Worm (Caenorhabditis elegans) whole organism, L3 larva: ENCODE measurements around the gene let-716.

Experiments
- ZK546.5 ChIP-seq: sonication (generic microtip); optimal IDR thresholded peaks from 2 replicates; lab custom pipeline; 2017; ENCODE audit warnings: missing biosample characterization, missing genetic modification characterization
- ama-1 ChIP-seq: fragments of 150-350 bp; optimal IDR thresholded peaks from 2 replicates; lab custom pipeline; 2018
- ceh-16 ChIP-seq: sonication (generic microtip); optimal IDR thresholded peaks from 2 replicates; lab custom pipeline; 2017; ENCODE audit warnings: missing biosample characterization, missing genetic modification characterization
- ceh-28 ChIP-seq: fragments of 150-350 bp; optimal IDR thresholded peaks from 2 replicates; lab custom pipeline; 2014; ENCODE audit warnings: missing biosample characterization, missing genetic modification reagents, missing genetic modification characterization
- ceh-82 ChIP-seq: fragments of 150-350 bp; optimal IDR thresholded peaks from 2 replicates; lab custom pipeline; 2014; ENCODE audit warnings: missing biosample characterization, missing genetic modification characterization
- daf-12 ChIP-seq: fragments of 150-350 bp; optimal IDR thresholded peaks from 2 replicates; lab custom pipeline; 2014; ENCODE audit warnings: missing biosample characterization, missing genetic modification reagents, missing genetic modification characterization
- egl-5 ChIP-seq: fragments of 150-350 bp; optimal IDR thresholded peaks from 2 replicates; lab custom pipeline; 2017; ENCODE audit warnings: missing biosample characterization, missing genetic modification reagents, missing genetic modification characterization, inconsistent platforms
- elt-1 ChIP-seq: fragments of 150-350 bp; optimal IDR thresholded peaks from 2 replicates; lab custom pipeline; 2014; ENCODE audit warnings: missing biosample characterization, missing genetic modification characterization
- elt-2 ChIP-seq: sonication (generic microtip); optimal IDR thresholded peaks from 2 replicates; lab custom pipeline; 2016; ENCODE audit warnings: missing genetic modification reagents, mild to moderate bottlenecking, missing genetic modification characterization, missing compliant biosample characterization
- elt-3 ChIP-seq, 3 experiments: fragments of 150-350 bp in 1 of 3; sonication (generic microtip) in 2 of 3; optimal IDR thresholded peaks; 2 replicates in 2 of 3; 4 replicates in 1 of 3; lab custom pipeline; 2014 to 2017; ENCODE audit warnings: missing biosample characterization in 3 of 3, missing genetic modification characterization in 3 of 3
- fkh-10 ChIP-seq: sonication (generic microtip); optimal IDR thresholded peaks from 2 replicates; lab custom pipeline; 2017; ENCODE audit warnings: missing biosample characterization, missing genetic modification reagents, missing genetic modification characterization
- fkh-2 ChIP-seq: fragments of 150-350 bp; optimal IDR thresholded peaks from 2 replicates; lab custom pipeline; 2014; ENCODE audit warnings: missing biosample characterization, missing genetic modification reagents, missing genetic modification characterization
- fos-1 ChIP-seq: fragments of 150-350 bp; optimal IDR thresholded peaks from 2 replicates; lab custom pipeline; 2014; ENCODE audit warnings: missing biosample characterization, missing genetic modification characterization
- hmg-11 ChIP-seq: sonication (generic microtip); optimal IDR thresholded peaks from 2 replicates; lab custom pipeline; 2016; ENCODE audit warnings: missing genetic modification characterization, missing compliant biosample characterization
- jun-1 ChIP-seq: fragments of 150-350 bp; optimal IDR thresholded peaks from 2 replicates; lab custom pipeline; 2014; ENCODE audit warnings: missing biosample characterization, missing genetic modification reagents, missing genetic modification characterization
- lin-39 ChIP-seq: fragments of 150-350 bp; optimal IDR thresholded peaks from 2 replicates; lab custom pipeline; 2018; ENCODE audit warnings: missing biosample characterization, missing genetic modification reagents, missing genetic modification characterization
- lsy-12 ChIP-seq: sonication (generic microtip); optimal IDR thresholded peaks from 2 replicates; lab custom pipeline; 2016; ENCODE audit warnings: mild to moderate bottlenecking, missing genetic modification characterization, missing compliant biosample characterization
- mdl-1 ChIP-seq: fragments of 150-350 bp; optimal IDR thresholded peaks from 2 replicates; lab custom pipeline; 2014; ENCODE audit warnings: missing biosample characterization, missing genetic modification characterization
- mml-1 ChIP-seq: fragments of 150-350 bp; sonication (generic microtip); optimal IDR thresholded peaks from 3 replicates; lab custom pipeline; 2014; ENCODE audit warnings: missing biosample characterization, missing genetic modification characterization
- nfya-1 ChIP-seq: sonication (generic microtip); optimal IDR thresholded peaks from 2 replicates; lab custom pipeline; 2017; ENCODE audit warnings: missing genetic modification characterization, mild to moderate bottlenecking, missing compliant biosample characterization, antibody characterized with exemption, moderate library complexity; ENCODE audit not compliant: insufficient read depth
- nhr-11 ChIP-seq: fragments of 150-350 bp; optimal IDR thresholded peaks from 2 replicates; lab custom pipeline; 2014; ENCODE audit warnings: missing biosample characterization, missing genetic modification characterization
- nhr-23 ChIP-seq: fragments of 150-350 bp; optimal IDR thresholded peaks from 2 replicates; lab custom pipeline; 2014; ENCODE audit warnings: missing biosample characterization, missing genetic modification reagents, missing genetic modification characterization
- nhr-237 ChIP-seq: fragments of 150-350 bp; optimal IDR thresholded peaks from 2 replicates; lab custom pipeline; 2014; ENCODE audit warnings: missing biosample characterization, missing genetic modification characterization
- nhr-25 ChIP-seq: sonication (generic microtip); optimal IDR thresholded peaks from 2 replicates; lab custom pipeline; 2017; ENCODE audit warnings: missing biosample characterization, missing genetic modification characterization
- nhr-28 ChIP-seq: fragments of 150-350 bp; optimal IDR thresholded peaks from 2 replicates; lab custom pipeline; 2014; ENCODE audit warnings: missing biosample characterization, missing genetic modification characterization
- nhr-43 ChIP-seq: sonication (generic microtip); optimal IDR thresholded peaks from 2 replicates; lab custom pipeline; 2016; ENCODE audit warnings: mild to moderate bottlenecking, missing genetic modification characterization, missing compliant biosample characterization; ENCODE audit not compliant: poor library complexity, severe bottlenecking
- nhr-67 ChIP-seq: fragments of 150-350 bp; optimal IDR thresholded peaks from 2 replicates; lab custom pipeline; 2014; ENCODE audit warnings: missing biosample characterization, missing genetic modification characterization
- nhr-77 ChIP-seq: fragments of 150-350 bp; optimal IDR thresholded peaks from 2 replicates; lab custom pipeline; 2014; ENCODE audit warnings: missing biosample characterization, missing genetic modification characterization
- pha-4 ChIP-seq: fragments of 150-350 bp; optimal IDR thresholded peaks from 2 replicates; lab custom pipeline; 2014; ENCODE audit warnings: missing biosample characterization, missing genetic modification reagents, missing genetic modification characterization
- tbx-2 ChIP-seq: sonication (generic microtip); optimal IDR thresholded peaks from 2 replicates; lab custom pipeline; 2016; ENCODE audit warnings: mild to moderate bottlenecking, missing genetic modification characterization, missing compliant biosample characterization
- unc-62 ChIP-seq: fragments of 150-350 bp; sonication (generic microtip); optimal IDR thresholded peaks from 4 replicates; lab custom pipeline; 2014; ENCODE audit warnings: missing biosample characterization, missing genetic modification reagents, missing genetic modification characterization

let-716 gene

DNA sequence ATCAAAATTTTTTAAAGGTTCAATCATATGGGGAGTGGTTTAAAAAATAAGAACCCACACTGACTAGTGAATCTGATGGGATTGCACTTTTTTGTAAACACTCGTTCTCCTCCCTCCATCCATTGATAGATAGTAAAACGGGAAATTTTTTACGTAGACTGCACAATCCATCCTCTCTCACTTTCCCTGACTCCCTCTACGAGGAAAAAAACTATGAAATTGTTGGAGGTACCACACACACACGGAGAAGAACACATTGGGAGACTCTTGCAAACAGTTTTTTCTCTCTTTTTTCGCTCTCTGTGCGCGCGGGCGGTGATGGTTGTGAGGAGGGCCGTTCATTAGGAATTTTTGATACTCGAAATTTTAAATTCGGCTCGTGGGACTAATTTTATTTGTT is 28.0 kb upstream of the let-716 start:
- no peak for TF ChIP-seq fos-1 (tag; lab: Kevin White, UChicago)
- TF ChIP-seq nhr-11 (tag; lab: Kevin White, UChicago) = no peak
- TF ChIP-seq pha-4 = peak; percentile 19
- no peak for TF ChIP-seq daf-12
- TF ChIP-seq nhr-25 (tag; lab: Kevin White, UChicago) = no peak
- no peak for TF ChIP-seq nhr-237 (tag; lab: Kevin White, UChicago)
- TF ChIP-seq mml-1 = no peak

DNA sequence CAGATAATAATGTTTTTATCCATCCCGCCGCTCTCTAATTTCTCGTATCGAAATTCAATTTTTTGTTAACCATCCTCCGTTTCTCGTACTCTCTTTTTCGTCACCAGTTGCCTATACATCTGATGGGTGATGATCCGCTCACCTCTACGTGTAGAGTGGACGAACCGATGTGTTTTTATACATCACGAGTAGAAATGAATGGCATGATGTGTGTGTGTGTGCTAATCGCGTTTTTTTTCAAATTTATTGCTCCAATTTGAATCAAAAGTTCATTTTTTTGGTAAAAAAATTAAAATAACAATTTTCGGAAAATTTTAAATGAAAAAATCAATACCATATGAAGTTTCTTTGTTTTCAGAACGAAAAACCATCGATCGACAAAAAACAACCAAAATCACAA is 27.3 kb upstream of the let-716 start:
- TF ChIP-seq fkh-10 (GFP tag; lab: Kevin White, UChicago) = no peak
- peak; percentile 17 for TF ChIP-seq egl-5 (tag; lab: Kevin White, UChicago)

DNA sequence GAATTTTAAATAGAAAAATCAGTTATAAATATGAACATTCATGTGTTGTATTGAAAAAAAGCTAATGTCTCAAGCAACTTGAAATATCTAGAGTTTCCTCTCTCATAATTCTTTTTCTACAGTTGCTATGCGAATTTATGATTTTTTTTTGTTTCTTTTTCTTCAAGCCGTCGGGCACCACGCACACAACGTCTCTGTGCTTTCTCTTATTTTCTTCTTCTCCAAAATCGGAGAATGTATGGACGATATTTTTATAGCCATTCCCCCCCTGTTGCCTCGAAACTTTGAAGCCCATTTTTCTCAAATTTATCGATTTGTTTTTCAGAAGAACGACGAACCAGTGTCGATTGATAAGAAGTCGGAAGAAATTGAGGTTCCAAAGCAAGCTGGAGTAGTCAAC is 26.6 kb upstream of the let-716 start:
- TF ChIP-seq pha-4 (no peak), egl-5 (tag; lab: Kevin White, UChicago) (no peak), ama-1 (peak; percentile 11)

DNA sequence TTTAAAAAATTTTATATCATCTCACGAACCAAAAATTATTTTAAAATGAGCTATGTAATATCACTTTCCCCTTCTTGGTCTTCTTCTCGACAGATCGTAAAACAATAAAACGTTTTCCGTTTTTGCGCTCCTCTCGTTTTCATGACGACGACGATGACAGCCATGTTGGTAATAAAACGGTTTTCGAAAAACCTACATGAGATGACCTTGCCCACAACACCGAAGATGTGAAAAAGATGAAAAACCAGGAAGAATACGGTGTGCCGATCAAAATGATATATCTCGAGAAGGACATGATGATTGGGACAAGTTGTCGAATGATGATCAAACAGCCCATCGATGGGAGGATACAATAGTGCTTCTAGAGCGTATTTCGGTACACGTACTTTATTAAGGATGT is 24.6 kb upstream of the let-716 start:
- TF ChIP-seq mdl-1 (no peak), tbx-2 (tag; lab: Kevin White, UChicago) (no peak), fos-1 (tag; lab: Kevin White, UChicago) (no peak), fkh-2 (tag; lab: Kevin White, UChicago) (no peak), nhr-77 (no peak), ceh-82 (tag; lab: Kevin White, UChicago) (no peak)

DNA sequence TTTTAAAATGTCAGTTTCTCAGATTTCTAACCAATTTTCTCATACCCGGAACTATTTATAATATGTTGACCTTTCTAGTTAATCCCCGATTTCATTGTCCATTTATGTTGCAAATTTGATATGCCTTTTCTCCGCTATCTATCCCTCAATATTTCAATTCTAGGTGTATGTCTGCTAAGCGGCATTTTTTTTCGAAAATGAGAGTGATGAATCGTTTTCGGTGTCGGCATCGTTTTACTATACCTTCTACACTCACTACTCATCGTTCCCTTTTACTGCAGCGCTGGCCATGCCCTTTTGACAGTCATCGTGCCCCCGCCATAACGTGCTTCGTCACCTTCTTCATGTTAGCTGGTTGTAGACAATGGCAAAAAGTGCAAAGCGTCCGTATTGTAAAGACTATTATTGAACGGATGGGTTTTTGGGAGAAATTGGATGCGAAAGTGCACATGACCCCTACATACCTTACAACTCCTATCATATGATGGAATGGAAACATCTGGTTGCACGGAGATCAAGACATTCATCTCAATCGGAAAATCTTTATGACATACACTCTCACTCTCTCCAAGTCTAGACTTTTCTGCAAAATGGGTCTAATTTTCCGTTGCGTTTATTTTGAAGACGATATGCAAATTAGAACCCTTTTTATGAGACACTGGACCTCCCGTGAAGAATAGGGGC is 24.0 kb upstream of the let-716 start:
- TF ChIP-seq nhr-25 (tag; lab: Kevin White, UChicago) = peak; percentile 59
- TF ChIP-seq jun-1 (tag; lab: Kevin White, UChicago) = peak; percentile 31
- no peak for TF ChIP-seq nhr-23 (tag; lab: Kevin White, UChicago)

DNA sequence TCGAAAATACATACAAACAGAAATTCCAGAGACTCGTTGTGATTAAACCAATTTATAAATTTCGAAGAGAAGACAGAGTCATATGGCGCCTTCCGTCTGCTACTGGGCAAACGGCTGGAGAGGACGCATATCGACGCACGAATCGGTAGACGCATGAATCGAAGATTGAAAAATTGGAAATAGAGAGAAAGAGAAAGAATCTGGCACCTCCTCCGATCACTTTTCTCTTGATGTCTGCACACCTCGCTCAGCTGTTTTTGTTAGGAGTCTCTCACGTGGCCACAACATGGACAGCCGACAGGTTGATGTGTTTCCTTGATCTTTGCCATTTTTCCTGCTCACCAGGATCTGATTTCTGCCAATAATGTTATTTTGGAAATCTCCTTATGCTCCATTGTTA is 23.2 kb upstream of the let-716 start:
- TF ChIP-seq nhr-43 (tag; lab: Kevin White, UChicago) (peak; percentile 42), elt-1 (peak; percentile 49), lin-39 (tag; lab: Kevin White, UChicago) (peak; percentile 44), nfya-1 (tag; lab: Kevin White, UChicago) (peak; percentile 42), ceh-28 (tag; lab: Kevin White, UChicago) (no peak)

DNA sequence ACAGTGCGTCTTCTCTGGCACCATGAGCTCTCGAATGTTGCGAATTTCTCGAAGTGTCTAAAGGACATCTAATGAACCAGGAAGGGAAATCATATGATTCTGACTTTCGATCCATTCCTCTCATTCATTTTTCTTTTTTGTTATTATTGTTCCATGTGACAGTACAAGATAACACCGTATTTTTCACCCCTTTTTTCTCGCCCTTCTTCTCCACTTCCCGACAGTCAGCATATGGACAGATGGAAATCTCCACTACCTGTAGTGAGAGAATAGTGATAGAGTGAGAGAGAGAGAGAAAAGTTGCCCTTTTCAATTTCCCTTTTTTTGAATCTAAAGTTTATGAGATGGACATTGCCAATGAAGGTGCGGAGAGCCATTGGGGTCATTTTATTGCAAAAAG is 22.5 kb upstream of the let-716 start:
- TF ChIP-seq tbx-2 (tag; lab: Kevin White, UChicago) (no peak), nhr-23 (tag; lab: Kevin White, UChicago) (peak; percentile 52), nhr-67 (tag; lab: Kevin White, UChicago) (no peak), ZK546.5 (no peak), elt-3 (tag; optimal IDR thresholded peaks at IDR 0.05; lab: Kevin White, UChicago) (no peak), lsy-12 (no peak), elt-1 (peak; percentile 24), hmg-11 (tag; lab: Kevin White, UChicago) (no peak), fkh-2 (tag; lab: Kevin White, UChicago) (no peak), nhr-43 (tag; lab: Kevin White, UChicago) (peak; percentile 29), unc-62 (GFP tag; lab: Kevin White, UChicago) (no peak), nhr-28 (no peak), ama-1 (no peak), elt-2 (tag; lab: Kevin White, UChicago) (peak; percentile 61), fos-1 (tag; lab: Kevin White, UChicago) (no peak), ceh-16 (tag; lab: Kevin White, UChicago) (no peak)
